Worm (Caenorhabditis elegans): ENCODE results near the gene R04B5.7.

R04B5.7 gene

DNA sequence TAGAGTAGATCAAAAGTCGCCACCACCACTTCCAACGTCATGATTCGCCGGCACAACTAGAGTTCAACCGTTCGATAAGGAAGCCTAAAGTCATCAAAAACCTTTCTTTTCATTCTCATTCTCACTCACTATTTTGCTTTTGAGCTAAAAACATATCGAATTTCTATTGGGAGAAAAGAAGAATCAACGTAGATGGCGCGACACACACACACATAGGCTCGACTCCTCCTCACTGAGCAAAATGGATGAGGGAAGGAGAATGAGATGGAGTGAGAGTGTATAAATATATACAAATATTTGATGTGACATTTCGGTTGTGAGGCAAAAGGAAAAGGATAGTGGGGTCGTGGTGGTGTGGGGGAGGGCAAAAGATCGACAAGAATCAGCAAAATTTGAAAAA is 45.6 kb downstream of the R04B5.7 start:
- TF ChIP-seq peb-1 (tag; optimal IDR thresholded peaks at IDR 0.05) (no peak), F13H6.1 (tag; optimal IDR thresholded peaks at IDR 0.05) (peak; percentile 30)

DNA sequence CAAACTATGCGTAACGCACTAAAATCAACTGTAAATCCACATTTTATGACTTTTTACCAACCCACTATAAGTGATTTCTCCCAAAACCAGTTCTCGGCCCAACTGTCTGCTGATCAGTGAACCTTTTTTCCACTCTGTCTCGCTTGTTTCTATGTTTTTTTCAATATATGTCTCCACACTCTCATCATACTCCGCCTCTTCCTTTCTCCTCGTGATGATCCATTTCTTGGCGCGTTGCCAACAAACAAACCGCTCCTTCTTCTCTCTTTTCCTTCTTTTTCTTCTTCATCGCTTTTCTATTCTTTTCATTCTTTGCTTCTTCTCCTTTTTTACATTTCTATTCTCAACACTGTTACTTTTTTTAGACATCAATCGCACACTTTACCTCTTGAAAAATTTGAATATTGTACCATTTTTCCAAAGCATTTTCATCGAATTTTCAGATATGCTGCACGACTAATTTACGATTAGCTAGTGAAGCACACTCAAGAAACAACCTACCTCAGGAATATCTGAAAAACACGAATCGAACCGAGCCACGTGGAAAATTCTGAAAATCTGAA is 47.0 kb downstream of the R04B5.7 start, which contains the start of gene T06E8.8:
Gene T06E8.8, plus strand, starts transcription at position 513 of the 563 bp plus-strand sequence.
- TF ChIP-seq Y55F3AM.14 (GFP tag; optimal IDR thresholded peaks at IDR 0.05) = peak; percentile 20
- TF ChIP-seq nhr-77 (tag; optimal IDR thresholded peaks at IDR 0.05) = no peak
- TF ChIP-seq ama-1 (optimal IDR thresholded peaks at IDR 0.05) = no peak
- TF ChIP-seq unc-39 (tag; optimal IDR thresholded peaks at IDR 0.05) = no peak
- no peak for TF ChIP-seq nhr-12 (tag; optimal IDR thresholded peaks at IDR 0.05)
- TF ChIP-seq nhr-23 (tag; optimal IDR thresholded peaks at IDR 0.05) = no peak
- TF ChIP-seq nhr-129 (tag; optimal IDR thresholded peaks at IDR 0.05) = peak; percentile 78
- peak; percentile 63 for TF ChIP-seq egl-27 (tag; optimal IDR thresholded peaks at IDR 0.05)
- no peak for TF ChIP-seq skn-1 (tag; optimal IDR thresholded peaks at IDR 0.05)
- TF ChIP-seq elt-1 (tag; optimal IDR thresholded peaks at IDR 0.05) = no peak
- no peak for TF ChIP-seq nhr-10 (tag; optimal IDR thresholded peaks at IDR 0.05)
- no peak for TF ChIP-seq ztf-11 (tag; optimal IDR thresholded peaks at IDR 0.05)
- peak; percentile 83 for TF ChIP-seq nhr-6 (tag; optimal IDR thresholded peaks at IDR 0.05)
- no peak for TF ChIP-seq lin-39 (tag; optimal IDR thresholded peaks at IDR 0.05)
- TF ChIP-seq nhr-237 (tag; optimal IDR thresholded peaks at IDR 0.05) = no peak
- TF ChIP-seq lsy-2 (tag; optimal IDR thresholded peaks at IDR 0.05) = peak in 1 of 2 experiments; percentile 83
- no peak for TF ChIP-seq dmd-4 (tag; optimal IDR thresholded peaks at IDR 0.05)
- no peak for TF ChIP-seq mab-5 (tag; optimal IDR thresholded peaks at IDR 0.05)
- peak; percentile 56 for TF ChIP-seq fos-1 (tag; optimal IDR thresholded peaks at IDR 0.05)
- TF ChIP-seq ztf-4 (tag; optimal IDR thresholded peaks at IDR 0.05) = no peak
- peak; percentile 48 to 50 for TF ChIP-seq mdl-1 (tag; optimal IDR thresholded peaks at IDR 0.05)
- no peak for TF ChIP-seq alr-1 (tag; optimal IDR thresholded peaks at IDR 0.05)
- TF ChIP-seq zag-1 (tag; optimal IDR thresholded peaks at IDR 0.05) = no peak
- TF ChIP-seq snpc-4 (tag; optimal IDR thresholded peaks at IDR 0.05) = no peak
- TF ChIP-seq ceh-16 (tag; optimal IDR thresholded peaks at IDR 0.05) = no peak
- no peak for TF ChIP-seq ZK546.5 (tag; optimal IDR thresholded peaks at IDR 0.05)
- TF ChIP-seq unc-55 (GFP tag; optimal IDR thresholded peaks at IDR 0.05) = peak; percentile 74
- TF ChIP-seq lin-11 (tag; optimal IDR thresholded peaks at IDR 0.05) = no peak
- TF ChIP-seq blmp-1 (tag; optimal IDR thresholded peaks at IDR 0.05; ENCODE audit: insufficient read depth) = peak; percentile 87
- TF ChIP-seq peb-1 (tag; optimal IDR thresholded peaks at IDR 0.05) = no peak
- TF ChIP-seq nhr-11 (tag; optimal IDR thresholded peaks at IDR 0.05) = no peak
- TF ChIP-seq sma-3 (GFP tag; optimal IDR thresholded peaks at IDR 0.05) = peak; percentile 86
- no peak for TF ChIP-seq aly-2 (tag; optimal IDR thresholded peaks at IDR 0.05)
- no peak for TF ChIP-seq R02D3.7 (tag; optimal IDR thresholded peaks at IDR 0.05)
- TF ChIP-seq crh-2 (tag; optimal IDR thresholded peaks at IDR 0.05) = peak; percentile 70
- peak; percentile 72 for TF ChIP-seq nhr-21 (tag; optimal IDR thresholded peaks at IDR 0.05)
- TF ChIP-seq unc-62 (GFP tag; optimal IDR thresholded peaks at IDR 0.05) = no peak
- peak; percentile 81 for TF ChIP-seq F13H6.1 (tag; optimal IDR thresholded peaks at IDR 0.05)
- no peak for TF ChIP-seq elt-3 (tag; optimal IDR thresholded peaks at IDR 0.05)
- TF ChIP-seq sma-9 (GFP tag; optimal IDR thresholded peaks at IDR 0.05) = peak; percentile 93
- no peak for TF ChIP-seq sma-9 (tag; optimal IDR thresholded peaks at IDR 0.05)
- peak; percentile 48 for TF ChIP-seq C34F6.9 (tag; optimal IDR thresholded peaks at IDR 0.05)
- peak; percentile 82 for TF ChIP-seq sem-4 (tag; optimal IDR thresholded peaks at IDR 0.05)
- no peak for TF ChIP-seq mbf-1 (tag; optimal IDR thresholded peaks at IDR 0.05)
- TF ChIP-seq ztf-1 (GFP tag; conservative IDR thresholded peaks at IDR 0.05) = no peak
- peak; percentile 58 for TF ChIP-seq gmeb-1 (tag; optimal IDR thresholded peaks at IDR 0.05)
- TF ChIP-seq ceh-82 (tag; optimal IDR thresholded peaks at IDR 0.05) = no peak
- peak; percentile 31 for TF ChIP-seq lin-13 (GFP tag; optimal IDR thresholded peaks at IDR 0.05)
- TF ChIP-seq nhr-25 (tag; optimal IDR thresholded peaks at IDR 0.05) = peak; percentile 87
